Worm (Caenorhabditis elegans) whole organism, dauer: ENCODE measurements around the gene ttr-19.

Experiments
- unc-62 ChIP-seq: sonication (generic microtip); optimal IDR thresholded peaks from 2 replicates; lab custom pipeline; 2017; ENCODE audit warnings: missing biosample characterization, missing genetic modification reagents, missing genetic modification characterization

ttr-19 gene

ce11 chrV:10227333-10227732 lies at the start of gene ttr-19:
Gene ttr-19 (minus strand): TSS chrV:10227433.
- TF ChIP-seq unc-62 (GFP tag; lab: Kevin White, UChicago), result no peak

- TF ChIP-seq unc-62 (GFP tag; lab: Kevin White, UChicago), result no peak
These were observed 48.8 kb upstream of the ttr-19 start for ce11 chrV:10276038-10276437.

- TF ChIP-seq unc-62 (GFP tag; lab: Kevin White, UChicago), result no peak
These were observed 48.4 kb upstream of the ttr-19 start, which contains the start of gene Y22F5A.11 for ce11 chrV:10275619-10276018. Gene Y22F5A.11 (minus strand): TSS chrV:10275646.

ce11 chrV:10273837-10274236 lies 46.6 kb upstream of the ttr-19 start:
- TF ChIP-seq unc-62 (GFP tag; lab: Kevin White, UChicago), result no peak

- TF ChIP-seq unc-62 (GFP tag; lab: Kevin White, UChicago), result no peak
These were observed 43.0 kb upstream of the ttr-19 start, which contains the start of gene ric-4 for ce11 chrV:10270214-10270613. Gene ric-4 (minus strand): TSS chrV:10270314.

ce11 chrV:10266050-10266449 lies 38.8 kb upstream of the ttr-19 start:
- no peak for TF ChIP-seq unc-62 (GFP tag; lab: Kevin White, UChicago)

- TF ChIP-seq unc-62 (GFP tag; lab: Kevin White, UChicago), result no peak
These were observed 37.8 kb upstream of the ttr-19 start for ce11 chrV:10265019-10265418.

ce11 chrV:10260460-10260859 lies 33.2 kb upstream of the ttr-19 start, which contains the start of gene sri-18:
Gene sri-18 (minus strand): TSS chrV:10260560.
- no peak for TF ChIP-seq unc-62 (GFP tag; lab: Kevin White, UChicago)

- no peak for TF ChIP-seq unc-62 (GFP tag; lab: Kevin White, UChicago)
These were observed 28.8 kb upstream of the ttr-19 start, which contains the start of gene nhr-232 for ce11 chrV:10256050-10256449. Gene nhr-232 (plus strand): TSS chrV:10256170.

ce11 chrV:10255005-10255472 lies 27.8 kb upstream of the ttr-19 start, which contains the start of gene rop-1:
Gene rop-1 (minus strand): TSS chrV:10255055.
- TF ChIP-seq unc-62 (GFP tag; lab: Kevin White, UChicago), result no peak

ce11 chrV:10252682-10253081 lies 25.4 kb upstream of the ttr-19 start:
- no peak for TF ChIP-seq unc-62 (GFP tag; lab: Kevin White, UChicago)

- TF ChIP-seq unc-62 (GFP tag; lab: Kevin White, UChicago), result no peak
These were observed 22.3 kb upstream of the ttr-19 start for ce11 chrV:10249515-10249914.

- no peak for TF ChIP-seq unc-62 (GFP tag; lab: Kevin White, UChicago)
These were observed 21.2 kb upstream of the ttr-19 start, which contains the start of gene akt-1 for ce11 chrV:10248255-10248979. Gene akt-1 (plus strand): TSS chrV:10248905.

- TF ChIP-seq unc-62 (GFP tag; lab: Kevin White, UChicago), result no peak
These were observed 20.5 kb upstream of the ttr-19 start for ce11 chrV:10247673-10248239.

- TF ChIP-seq unc-62 (GFP tag; lab: Kevin White, UChicago), result no peak
These were observed 19.7 kb upstream of the ttr-19 start for ce11 chrV:10246967-10247366.

ce11 chrV:10246443-10246885 lies 19.2 kb upstream of the ttr-19 start:
- no peak for TF ChIP-seq unc-62 (GFP tag; lab: Kevin White, UChicago)
